Worm (Caenorhabditis elegans): ENCODE measurements around the gene T03G11.10.

T03G11.10 gene

ce11 chrX:5188977-5189376 is 18.0 kb upstream of the T03G11.10 start, which contains the start of gene zig-6:
Gene zig-6 (minus strand): TSS chrX:5189077.
- TF ChIP-seq fos-1 (tag; optimal IDR thresholded peaks at IDR 0.05) (no peak), gmeb-1 (tag; optimal IDR thresholded peaks at IDR 0.05) (no peak), nhr-77 (tag; optimal IDR thresholded peaks at IDR 0.05) (no peak), ztf-11 (tag; optimal IDR thresholded peaks at IDR 0.05) (no peak), nhr-6 (tag; optimal IDR thresholded peaks at IDR 0.05) (no peak), nhr-237 (tag; optimal IDR thresholded peaks at IDR 0.05) (no peak), nhr-12 (tag; optimal IDR thresholded peaks at IDR 0.05) (no peak), nhr-129 (tag; optimal IDR thresholded peaks at IDR 0.05) (no peak), lin-39 (tag; optimal IDR thresholded peaks at IDR 0.05) (no peak)

ce11 chrX:5183931-5184330 is 12.9 kb upstream of the T03G11.10 start, which contains the start of gene T03G11.9:
Gene T03G11.9 (plus strand): TSS chrX:5184231.
- TF ChIP-seq ztf-11 (tag; optimal IDR thresholded peaks at IDR 0.05): no peak
- no peak for TF ChIP-seq unc-62 (GFP tag; optimal IDR thresholded peaks at IDR 0.05)
- TF ChIP-seq elt-3 (tag; optimal IDR thresholded peaks at IDR 0.05): no peak
- no peak for TF ChIP-seq nhr-12 (tag; optimal IDR thresholded peaks at IDR 0.05)
- TF ChIP-seq unc-55 (GFP tag; optimal IDR thresholded peaks at IDR 0.05): no peak
- TF ChIP-seq lin-11 (tag; optimal IDR thresholded peaks at IDR 0.05): no peak
- no peak for TF ChIP-seq nhr-25 (tag; optimal IDR thresholded peaks at IDR 0.05)
- no peak for TF ChIP-seq mab-5 (tag; optimal IDR thresholded peaks at IDR 0.05)
- no peak for TF ChIP-seq nhr-11 (tag; optimal IDR thresholded peaks at IDR 0.05)
- no peak for TF ChIP-seq nhr-23 (tag; optimal IDR thresholded peaks at IDR 0.05)
- no peak for TF ChIP-seq ztf-1 (GFP tag; conservative IDR thresholded peaks at IDR 0.05)
- TF ChIP-seq nhr-10 (tag; optimal IDR thresholded peaks at IDR 0.05): no peak
- TF ChIP-seq snpc-4 (tag; optimal IDR thresholded peaks at IDR 0.05): no peak
- no peak for TF ChIP-seq aly-2 (tag; optimal IDR thresholded peaks at IDR 0.05)
- TF ChIP-seq dmd-4 (tag; optimal IDR thresholded peaks at IDR 0.05): no peak
- no peak for TF ChIP-seq ztf-4 (tag; optimal IDR thresholded peaks at IDR 0.05)
- no peak for TF ChIP-seq ceh-82 (tag; optimal IDR thresholded peaks at IDR 0.05)
- no peak for TF ChIP-seq nhr-237 (tag; optimal IDR thresholded peaks at IDR 0.05)
- TF ChIP-seq nhr-77 (tag; optimal IDR thresholded peaks at IDR 0.05): no peak
- no peak for TF ChIP-seq sma-9 (GFP tag; optimal IDR thresholded peaks at IDR 0.05)
- TF ChIP-seq sma-9 (tag; optimal IDR thresholded peaks at IDR 0.05): no peak

DNA sequence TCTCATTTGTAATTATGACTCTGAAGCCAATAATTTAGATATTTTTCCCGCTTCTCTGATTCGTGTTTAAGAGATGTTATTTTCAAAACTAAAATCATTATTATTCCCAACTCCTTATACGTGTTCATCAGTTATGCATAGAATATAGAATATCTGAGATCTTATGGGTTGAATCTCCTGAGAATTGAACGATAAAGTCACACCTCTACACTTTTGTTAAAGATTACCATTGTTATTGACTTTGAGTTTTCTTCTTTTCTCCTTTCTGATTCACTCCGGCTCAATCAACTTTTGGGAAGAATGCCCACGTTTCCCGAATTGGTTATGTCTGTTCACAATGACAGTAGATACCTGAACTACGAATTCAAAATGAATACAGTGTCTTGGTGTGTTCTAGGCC is 8.9 kb upstream of the T03G11.10 start, which contains the start of gene sru-48:
Gene sru-48, plus strand, starts transcription at position 301 of the 400 bp plus-strand sequence.
- TF ChIP-seq egl-27 (tag; optimal IDR thresholded peaks at IDR 0.05): no peak
- TF ChIP-seq lsy-2 (tag; optimal IDR thresholded peaks at IDR 0.05): no peak
- no peak for TF ChIP-seq sma-9 (GFP tag; optimal IDR thresholded peaks at IDR 0.05)
- TF ChIP-seq sma-9 (tag; optimal IDR thresholded peaks at IDR 0.05): no peak
- TF ChIP-seq blmp-1 (tag; optimal IDR thresholded peaks at IDR 0.05; ENCODE audit: insufficient read depth): no peak
- no peak for TF ChIP-seq peb-1 (tag; optimal IDR thresholded peaks at IDR 0.05)
- no peak for TF ChIP-seq unc-39 (tag; optimal IDR thresholded peaks at IDR 0.05)
- no peak for TF ChIP-seq Y55F3AM.14 (GFP tag; optimal IDR thresholded peaks at IDR 0.05)
- TF ChIP-seq nhr-25 (tag; optimal IDR thresholded peaks at IDR 0.05): no peak
- TF ChIP-seq ztf-11 (tag; optimal IDR thresholded peaks at IDR 0.05): no peak
- no peak for TF ChIP-seq ztf-4 (tag; optimal IDR thresholded peaks at IDR 0.05)

DNA sequence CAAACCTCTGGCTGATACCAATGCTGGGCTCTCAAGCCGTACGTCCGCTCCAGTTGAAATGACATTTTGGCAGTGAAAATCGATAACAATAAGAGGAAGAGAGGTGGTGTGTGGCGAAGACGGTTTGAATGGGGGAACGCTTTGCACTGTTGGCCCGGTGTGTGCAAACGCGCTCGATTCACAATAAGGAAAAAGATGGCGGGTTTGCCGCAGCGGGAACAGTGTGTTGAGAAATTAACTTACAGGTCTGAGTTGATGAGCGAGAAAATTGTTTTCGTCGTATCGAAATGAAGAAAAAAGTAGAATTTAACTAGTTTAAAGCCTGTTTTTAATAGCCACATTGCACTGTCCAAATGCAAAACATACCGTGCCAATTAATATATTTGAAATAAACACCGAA is 8.1 kb upstream of the T03G11.10 start, which contains the start of gene metl-9:
Gene metl-9, minus strand, starts transcription at position 101 of the 400 bp plus-strand sequence.
- TF ChIP-seq dmd-4 (tag; optimal IDR thresholded peaks at IDR 0.05): no peak
- TF ChIP-seq nhr-25 (tag; optimal IDR thresholded peaks at IDR 0.05): no peak
- no peak for TF ChIP-seq mab-5 (tag; optimal IDR thresholded peaks at IDR 0.05)
- no peak for TF ChIP-seq C34F6.9 (tag; optimal IDR thresholded peaks at IDR 0.05)
- no peak for TF ChIP-seq ceh-82 (tag; optimal IDR thresholded peaks at IDR 0.05)
- no peak for TF ChIP-seq lin-39 (tag; optimal IDR thresholded peaks at IDR 0.05)

DNA sequence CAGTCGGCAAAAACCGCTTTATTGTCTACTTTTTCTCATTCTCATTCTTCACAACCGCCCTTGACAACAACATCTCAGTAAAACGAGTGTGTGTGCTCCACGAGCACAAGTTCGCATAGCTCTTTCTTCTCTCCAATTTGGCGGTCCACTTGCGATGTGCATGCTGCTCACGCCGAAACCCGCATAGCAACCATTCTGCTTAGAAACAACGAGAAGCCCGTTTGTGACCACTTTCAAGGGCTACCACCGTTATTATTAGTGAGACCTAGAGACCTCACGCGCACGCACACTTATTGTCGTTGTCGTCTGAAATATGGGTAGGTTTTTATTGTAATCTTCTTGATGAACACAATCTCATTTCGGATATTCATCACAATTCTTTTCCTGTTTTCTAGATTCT is 3.3 kb upstream of the T03G11.10 start, which contains the start of gene zchc-1A:
Gene zchc-1A, plus strand, starts transcription at position 114 of the 400 bp plus-strand sequence.
- TF ChIP-seq blmp-1 (tag; optimal IDR thresholded peaks at IDR 0.05; ENCODE audit: insufficient read depth): no peak
- TF ChIP-seq mab-5 (tag; optimal IDR thresholded peaks at IDR 0.05): no peak
- TF ChIP-seq nhr-25 (tag; optimal IDR thresholded peaks at IDR 0.05): no peak
- TF ChIP-seq ceh-82 (tag; optimal IDR thresholded peaks at IDR 0.05): no peak
- TF ChIP-seq elt-3 (tag; optimal IDR thresholded peaks at IDR 0.05): no peak
- TF ChIP-seq ztf-11 (tag; optimal IDR thresholded peaks at IDR 0.05): no peak
- TF ChIP-seq F13H6.1 (tag; optimal IDR thresholded peaks at IDR 0.05): no peak
- TF ChIP-seq zag-1 (tag; optimal IDR thresholded peaks at IDR 0.05): no peak
- TF ChIP-seq nhr-23 (tag; optimal IDR thresholded peaks at IDR 0.05): no peak
- no peak for TF ChIP-seq ztf-4 (tag; optimal IDR thresholded peaks at IDR 0.05)
- no peak for TF ChIP-seq fos-1 (tag; optimal IDR thresholded peaks at IDR 0.05)
- no peak for TF ChIP-seq lin-11 (tag; optimal IDR thresholded peaks at IDR 0.05)
- TF ChIP-seq nhr-12 (tag; optimal IDR thresholded peaks at IDR 0.05): no peak
- no peak for TF ChIP-seq nhr-21 (tag; optimal IDR thresholded peaks at IDR 0.05)
- no peak for TF ChIP-seq nhr-10 (tag; optimal IDR thresholded peaks at IDR 0.05)
- TF ChIP-seq mdl-1 (tag; optimal IDR thresholded peaks at IDR 0.05): no peak
- TF ChIP-seq sma-3 (GFP tag; optimal IDR thresholded peaks at IDR 0.05): no peak
- TF ChIP-seq gmeb-1 (tag; optimal IDR thresholded peaks at IDR 0.05): no peak

Data from whole organism, L2 larva.